Worm (Caenorhabditis elegans) whole organism, young adult: Measurements from ENCODE around the gene hot-9.

Experiments used
- B0019.2 ChIP-seq: fragments of 200-800 bp; sonication (Bioruptor generic); conservative IDR thresholded peaks from 2 replicates; pipeline ENCODE4 v1.3.6; 2022; ENCODE audit warnings: missing genetic modification reagents, missing genetic modification characterization, missing compliant biosample characterization
- F33H1.4 ChIP-seq: fragments of 200-800 bp; sonication (Bioruptor generic); IDR thresholded peaks from 2 replicates; pipeline ENCODE4 v1.3.6; 2022; ENCODE audit warnings: missing genetic modification reagents, missing genetic modification characterization, missing compliant biosample characterization
- K12H6.12 ChIP-seq: fragments of 200-800 bp; sonication (Bioruptor generic); optimal IDR thresholded peaks from 2 replicates; lab custom pipeline; 2018; ENCODE audit warnings: mild to moderate bottlenecking, missing genetic modification characterization, missing compliant biosample characterization
- aptf-2 ChIP-seq: fragments of 200-800 bp; sonication (Bioruptor generic); conservative IDR thresholded peaks from 2 replicates; pipeline ENCODE4 v1.3.6; 2022; ENCODE audit warnings: missing genetic modification reagents, missing genetic modification characterization, missing compliant biosample characterization
- bed-1 ChIP-seq: fragments of 200-800 bp; sonication (Bioruptor generic); IDR thresholded peaks from 2 replicates; pipeline ENCODE4 v1.3.6; 2022; ENCODE audit warnings: missing genetic modification reagents, missing genetic modification characterization, missing compliant biosample characterization
- cebp-1 ChIP-seq, 2 experiments: fragments of 200-800 bp in 1 of 2; sonication (Bioruptor generic) in 1 of 2; sonication (generic microtip) in 1 of 2; IDR thresholded peaks in 1 of 2; optimal IDR thresholded peaks in 1 of 2; 2 replicates each; pipeline versions ENCODE4 v1.3.6 to Lab custom; 2017 to 2022; ENCODE audit warnings: missing compliant biosample characterization in 2 of 2, missing genetic modification characterization in 2 of 2, mild to moderate bottlenecking in 1 of 2, missing genetic modification reagents in 1 of 2, moderate library complexity in 1 of 2
- nfya-1 ChIP-seq: sonication (generic microtip); optimal IDR thresholded peaks from 2 replicates; lab custom pipeline; 2017; ENCODE audit warnings: antibody characterized with exemption, missing compliant biosample characterization, missing genetic modification characterization, borderline replicate concordance; ENCODE audit not compliant: insufficient read depth
- pha-4 ChIP-seq: fragments of 150-350 bp; sonication (generic microtip); optimal IDR thresholded peaks from 2 replicates; lab custom pipeline; 2014; ENCODE audit warnings: missing biosample characterization, missing genetic modification reagents, missing genetic modification characterization
- sptf-2 ChIP-seq: fragments of 200-800 bp; sonication (Bioruptor generic); optimal IDR thresholded peaks from 2 replicates; lab custom pipeline; 2018; ENCODE audit warnings: mild to moderate bottlenecking, missing genetic modification characterization, missing compliant biosample characterization
- tbp1 ChIP-seq: fragments of 200-800 bp; sonication (Bioruptor generic); optimal IDR thresholded peaks from 2 replicates; lab custom pipeline; 2018; ENCODE audit warnings: mild to moderate bottlenecking, missing genetic modification characterization, missing compliant biosample characterization
- unc-62 ChIP-seq: fragments of 150-350 bp; optimal IDR thresholded peaks from 2 replicates; lab custom pipeline; 2014; ENCODE audit warnings: missing biosample characterization, missing genetic modification reagents, missing genetic modification characterization

DNA sequence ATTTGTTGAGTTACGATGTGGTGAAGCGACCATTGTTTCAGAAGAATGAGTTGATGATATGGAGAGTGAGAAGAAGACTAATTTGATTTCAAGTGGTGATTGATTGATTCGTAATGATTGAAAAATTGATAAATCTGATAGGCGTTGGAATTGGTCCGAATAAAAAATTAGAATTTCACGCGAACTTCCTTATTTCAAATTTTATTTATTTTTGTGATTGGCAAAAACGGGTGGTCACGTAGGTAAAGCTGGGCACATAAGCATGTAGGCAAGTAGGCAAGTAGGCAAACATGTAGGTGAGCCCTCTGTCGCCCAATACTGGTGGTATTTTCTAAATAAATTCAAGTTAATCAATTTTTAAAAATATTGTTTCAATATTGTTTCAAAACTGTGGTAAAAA, 12.0 kb downstream of the hot-9 start, which contains the start of gene C09B9.4:
- TF ChIP-seq nfya-1 (tag; lab: Kevin White, UChicago), result no peak
- no peak for TF ChIP-seq unc-62 (GFP tag; lab: Kevin White, UChicago)
- TF ChIP-seq aptf-2 (GFP tag; lab: Robert Waterston, UW), result no peak
- no peak for TF ChIP-seq tbp1 (GFP tag; lab: Kevin White, UChicago)
- no peak for TF ChIP-seq bed-1 (GFP tag; lab: Robert Waterston, UW)
- TF ChIP-seq K12H6.12, result no peak
- TF ChIP-seq cebp-1 (GFP tag; IDR thresholded peaks at IDR 0.05; lab: Robert Waterston, UW), result no peak
- no peak for TF ChIP-seq cebp-1 (tag; optimal IDR thresholded peaks at IDR 0.05; lab: Kevin White, UChicago)
- TF ChIP-seq sptf-2 (GFP tag; lab: Kevin White, UChicago), result no peak
- TF ChIP-seq pha-4, result no peak
- no peak for TF ChIP-seq F33H1.4 (GFP tag; lab: Robert Waterston, UW)
- no peak for TF ChIP-seq B0019.2
